Worm (Caenorhabditis elegans): ENCODE results near the gene rps-28.

rps-28 gene

DNA sequence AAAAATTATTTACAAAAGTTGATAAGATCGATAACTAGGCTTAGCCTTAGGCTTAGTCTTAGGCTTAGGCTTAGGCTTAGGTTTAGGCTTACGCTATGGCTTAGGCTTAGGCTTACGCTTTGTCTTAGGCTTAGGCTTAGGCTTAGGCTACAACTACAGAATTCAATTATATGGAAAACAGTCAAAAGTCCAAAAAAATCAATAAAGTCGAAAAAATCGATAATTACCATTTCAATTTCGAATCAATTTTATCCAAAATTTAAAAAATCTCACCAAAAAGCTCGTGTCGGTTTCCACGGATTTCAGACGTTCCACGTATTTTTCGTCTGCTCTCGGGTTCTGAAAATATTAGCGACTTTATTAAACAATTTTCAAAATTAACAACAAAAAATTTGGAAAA, 17.4 kb downstream of the rps-28 start:
- TF ChIP-seq ztf-4 (tag; optimal IDR thresholded peaks at IDR 0.05) = no peak
- TF ChIP-seq ceh-28 (tag; optimal IDR thresholded peaks at IDR 0.05) = peak; percentile 59

DNA sequence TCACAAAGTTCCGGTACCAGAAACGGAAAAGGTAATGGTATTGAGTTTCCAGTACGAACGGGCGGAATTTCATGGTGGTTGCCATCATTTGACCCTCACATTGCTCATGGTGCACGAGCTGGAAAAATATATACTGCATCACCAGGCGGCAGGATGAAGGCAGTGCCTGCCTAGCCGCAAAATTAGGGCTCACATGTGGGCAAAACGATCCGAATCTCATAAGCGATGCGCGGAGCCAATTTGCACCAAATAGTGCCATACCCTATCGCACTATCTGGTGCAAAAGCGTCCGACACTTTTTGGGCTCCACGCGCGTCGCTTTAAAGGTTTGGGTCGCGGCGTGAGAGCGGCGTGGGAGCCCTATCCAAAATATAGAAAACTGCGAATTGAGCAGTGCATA, 19.7 kb downstream of the rps-28 start:
- TF ChIP-seq fkh-10 (GFP tag; optimal IDR thresholded peaks at IDR 0.05) (no peak), lin-39 (tag; optimal IDR thresholded peaks at IDR 0.05) (no peak), nhr-11 (tag; optimal IDR thresholded peaks at IDR 0.05) (no peak), nhr-12 (tag; optimal IDR thresholded peaks at IDR 0.05) (no peak), ceh-82 (tag; optimal IDR thresholded peaks at IDR 0.05) (no peak), pqm-1 (tag; optimal IDR thresholded peaks at IDR 0.05) (no peak), ceh-9 (tag; optimal IDR thresholded peaks at IDR 0.05) (no peak), nhr-23 (tag; optimal IDR thresholded peaks at IDR 0.05) (no peak), skn-1 (tag; optimal IDR thresholded peaks at IDR 0.05) (no peak), lin-15B (tag; optimal IDR thresholded peaks at IDR 0.05) (no peak), lsy-12 (tag; optimal IDR thresholded peaks at IDR 0.05) (no peak)

- no peak for TF ChIP-seq elt-1 (tag; optimal IDR thresholded peaks at IDR 0.05)
- TF ChIP-seq tbx-2 (tag; optimal IDR thresholded peaks at IDR 0.05) = no peak
- no peak for TF ChIP-seq ztf-4 (tag; optimal IDR thresholded peaks at IDR 0.05)
- no peak for TF ChIP-seq ZK546.5 (tag; optimal IDR thresholded peaks at IDR 0.05)
- TF ChIP-seq egl-27 (tag; optimal IDR thresholded peaks at IDR 0.05) = no peak
- no peak for TF ChIP-seq lin-15B (tag; optimal IDR thresholded peaks at IDR 0.05)
- no peak for TF ChIP-seq nhr-12 (tag; optimal IDR thresholded peaks at IDR 0.05)
- no peak for TF ChIP-seq ama-1 (optimal IDR thresholded peaks at IDR 0.05)
- no peak for TF ChIP-seq nhr-77 (tag; optimal IDR thresholded peaks at IDR 0.05)
Observed at ce11 chrIV:1682066-1682465, 22.6 kb downstream of the rps-28 start, which contains the start of gene Y41D4B.24. Gene Y41D4B.24, minus strand, starts transcription at chrIV:1682166.

DNA sequence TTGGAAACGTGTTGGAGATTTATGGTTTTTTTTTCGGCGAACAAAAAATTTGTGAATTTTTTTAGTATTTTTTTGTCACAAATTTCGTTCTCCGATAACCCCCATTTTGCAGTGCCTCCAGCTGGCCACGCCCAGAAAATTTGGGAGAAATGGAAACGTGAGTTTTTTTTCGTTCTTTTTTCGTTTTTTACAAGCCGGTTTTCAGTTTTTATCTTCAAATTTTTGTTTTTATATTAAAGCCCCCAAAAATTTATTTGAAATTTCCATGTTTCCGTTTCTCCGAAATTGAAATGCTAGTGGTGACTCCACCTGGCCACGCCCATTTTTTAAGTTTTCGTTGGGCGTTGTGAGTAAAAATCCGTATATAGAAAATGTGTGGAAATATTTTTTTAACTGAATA, 27.7 kb downstream of the rps-28 start:
- TF ChIP-seq nhr-43 (tag; optimal IDR thresholded peaks at IDR 0.05; ENCODE audit: poor library complexity, severe bottlenecking) = no peak
- no peak for TF ChIP-seq jun-1 (tag; optimal IDR thresholded peaks at IDR 0.05)
- TF ChIP-seq nhr-23 (tag; optimal IDR thresholded peaks at IDR 0.05) = no peak
- no peak for TF ChIP-seq nhr-76 (tag; optimal IDR thresholded peaks at IDR 0.05)
- no peak for TF ChIP-seq pqm-1 (tag; optimal IDR thresholded peaks at IDR 0.05)
- TF ChIP-seq egl-27 (tag; optimal IDR thresholded peaks at IDR 0.05) = no peak
- no peak for TF ChIP-seq tbx-2 (tag; optimal IDR thresholded peaks at IDR 0.05)
- TF ChIP-seq ztf-11 (tag; optimal IDR thresholded peaks at IDR 0.05) = no peak
- no peak for TF ChIP-seq ceh-16 (tag; optimal IDR thresholded peaks at IDR 0.05)

DNA sequence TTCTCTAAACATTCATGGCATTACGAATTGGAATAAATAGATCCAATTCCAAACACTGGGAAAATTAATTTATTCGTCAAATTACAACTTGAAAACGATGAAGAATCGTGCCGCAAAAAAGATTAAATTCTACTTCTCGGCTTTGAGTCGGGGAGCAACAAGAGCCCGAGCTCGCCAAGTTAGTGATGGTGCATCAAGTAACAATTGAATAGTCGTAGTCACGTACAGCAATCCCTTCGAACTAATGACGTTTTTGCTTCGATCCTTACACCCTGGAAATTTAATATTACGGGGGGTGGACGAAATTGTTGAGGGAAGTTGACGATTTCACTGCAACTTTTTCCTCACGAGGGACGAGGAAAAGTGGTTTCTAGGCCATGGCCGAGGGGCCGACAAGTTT, 32.2 kb downstream of the rps-28 start:
- no peak for TF ChIP-seq mdl-1 (tag; optimal IDR thresholded peaks at IDR 0.05)
- TF ChIP-seq ceh-28 (tag; optimal IDR thresholded peaks at IDR 0.05) = no peak
- no peak for TF ChIP-seq pha-4 (tag; optimal IDR thresholded peaks at IDR 0.05)
- peak; percentile 30 for TF ChIP-seq fkh-10 (GFP tag; optimal IDR thresholded peaks at IDR 0.05)
- TF ChIP-seq tbx-2 (tag; optimal IDR thresholded peaks at IDR 0.05) = no peak
- no peak for TF ChIP-seq sea-2 (GFP tag; optimal IDR thresholded peaks at IDR 0.05)
- TF ChIP-seq daf-12 (tag; optimal IDR thresholded peaks at IDR 0.05) = no peak

ce11 chrIV:1699599-1699998, 40.1 kb downstream of the rps-28 start, which contains the start of gene bus-2:
Gene bus-2, plus strand, starts transcription at chrIV:1699899.
- TF ChIP-seq nhr-76 (tag; optimal IDR thresholded peaks at IDR 0.05) = no peak
- TF ChIP-seq fos-1 (tag; optimal IDR thresholded peaks at IDR 0.05) = no peak
- no peak for TF ChIP-seq ztf-4 (tag; optimal IDR thresholded peaks at IDR 0.05)
- no peak for TF ChIP-seq hmg-11 (tag; optimal IDR thresholded peaks at IDR 0.05)
- no peak for TF ChIP-seq nhr-12 (tag; optimal IDR thresholded peaks at IDR 0.05)
- TF ChIP-seq pqm-1 (tag; optimal IDR thresholded peaks at IDR 0.05) = no peak
- no peak for TF ChIP-seq nhr-237 (tag; optimal IDR thresholded peaks at IDR 0.05)
- no peak for TF ChIP-seq R02D3.7 (tag; optimal IDR thresholded peaks at IDR 0.05)
- TF ChIP-seq ceh-28 (tag; optimal IDR thresholded peaks at IDR 0.05) = no peak
- no peak for TF ChIP-seq egl-27 (tag; optimal IDR thresholded peaks at IDR 0.05)

DNA sequence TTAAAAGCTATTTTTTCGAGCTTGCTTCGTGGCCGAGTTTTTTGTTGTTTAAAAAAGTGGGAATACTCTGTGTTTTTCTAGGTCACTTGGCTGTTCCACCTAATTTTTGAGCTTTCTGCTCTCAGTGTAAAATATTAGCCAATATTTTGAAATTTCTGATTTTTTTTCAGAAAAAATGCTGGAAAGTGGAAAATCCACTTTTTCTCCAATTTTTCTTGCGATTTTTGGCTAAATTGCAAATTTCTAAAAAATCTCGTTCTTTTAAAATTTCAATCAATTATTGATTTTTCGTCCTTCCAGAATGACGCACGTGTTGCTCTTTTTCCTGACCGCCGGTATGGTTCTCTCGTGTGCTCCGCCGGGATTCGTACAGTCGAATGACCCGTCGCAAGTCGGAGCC, 47.5 kb downstream of the rps-28 start, which contains the start of gene K08D12.4:
TSS of gene K08D12.4 (plus strand) at position 301 of the 400 bp plus-strand sequence.
- TF ChIP-seq ceh-28 (tag; optimal IDR thresholded peaks at IDR 0.05) (peak; percentile 2), ztf-4 (tag; optimal IDR thresholded peaks at IDR 0.05) (no peak)

Data from whole organism, L3 larva.